Worm (Caenorhabditis elegans): Measurements from ENCODE around the gene gnrr-6.

DNA sequence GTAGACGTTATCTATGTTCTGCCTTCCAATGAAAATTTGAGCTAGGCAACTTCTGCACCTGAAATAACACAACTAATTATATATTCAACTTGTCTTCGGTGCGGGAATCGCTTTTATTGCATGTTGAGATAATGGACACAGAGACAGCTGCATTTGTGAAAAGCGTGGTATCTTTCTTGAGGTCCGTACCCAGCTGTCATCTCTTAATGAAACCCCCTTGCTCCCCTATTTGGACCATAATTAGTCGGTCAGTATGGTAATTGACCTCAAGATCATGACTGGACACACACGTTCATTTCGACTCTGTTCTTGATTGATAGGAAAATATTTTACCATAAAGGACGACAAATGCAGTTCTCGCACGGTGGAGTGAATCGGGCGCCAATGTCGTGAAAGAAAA, 32.7 kb downstream of the gnrr-6 start:
- TF ChIP-seq ceh-30 (tag; optimal IDR thresholded peaks at IDR 0.05) (no peak), ceh-19 (GFP tag; optimal IDR thresholded peaks at IDR 0.05) (no peak), hlh-15 (tag; optimal IDR thresholded peaks at IDR 0.05) (no peak), nhr-11 (tag; optimal IDR thresholded peaks at IDR 0.05) (no peak), che-1 (tag; optimal IDR thresholded peaks at IDR 0.05) (no peak), unc-86 (tag; optimal IDR thresholded peaks at IDR 0.05) (no peak), C08G9.2 (tag; optimal IDR thresholded peaks at IDR 0.05) (no peak), ama-1 (optimal IDR thresholded peaks at IDR 0.05) (no peak), elt-4 (tag; optimal IDR thresholded peaks at IDR 0.05) (no peak), dmd-4 (tag; optimal IDR thresholded peaks at IDR 0.05; ENCODE audit: borderline replicate concordance) (no peak), pqm-1 (tag; optimal IDR thresholded peaks at IDR 0.05) (no peak), ahr-1 (tag; optimal IDR thresholded peaks at IDR 0.05) (no peak), pat-9 (tag; optimal IDR thresholded peaks at IDR 0.05) (no peak), ets-4 (tag; optimal IDR thresholded peaks at IDR 0.05) (no peak)

Measured in whole organism, late embryonic.